Fruit fly (Drosophila melanogaster) whole organism, adult: ENCODE data around the gene CG33723.

Experiments used
- CG11617 ChIP-seq: fragments of 200-800 bp; sonication (Bioruptor generic); optimal IDR thresholded peaks from 2 replicates; lab custom pipeline; 2017; ENCODE audit warnings: mild to moderate bottlenecking, missing biosample characterization, missing genetic modification reagents, missing genetic modification characterization
- CG12768 ChIP-seq: fragments of 200-800 bp; sonication (Bioruptor generic); optimal IDR thresholded peaks from 2 replicates; lab custom pipeline; 2017; ENCODE audit warnings: missing biosample characterization, missing genetic modification characterization, mild to moderate bottlenecking, moderate library complexity, missing genetic modification reagents
- CG1620 ChIP-seq: fragments of 200-800 bp; sonication (Bioruptor generic); optimal IDR thresholded peaks from 2 replicates; lab custom pipeline; 2016; ENCODE audit warnings: missing biosample characterization, missing genetic modification characterization
- CG33017 ChIP-seq: fragments of 200-800 bp; sonication (Bioruptor generic); optimal IDR thresholded peaks from 2 replicates; lab custom pipeline; 2018; ENCODE audit warnings: missing biosample characterization, mild to moderate bottlenecking, missing genetic modification characterization, moderate library complexity
- CG5204 ChIP-seq: fragments of 200-800 bp; sonication (Bioruptor generic); optimal IDR thresholded peaks from 2 replicates; lab custom pipeline; 2016; ENCODE audit warnings: missing biosample characterization, missing genetic modification characterization
- Clk ChIP-seq: fragments of 200-800 bp; sonication (Bioruptor generic); optimal IDR thresholded peaks from 2 replicates; lab custom pipeline; 2017; ENCODE audit warnings: missing biosample characterization, missing genetic modification characterization
- Hr96 ChIP-seq: fragments of 200-800 bp; sonication (Bioruptor generic); optimal IDR thresholded peaks from 2 replicates; lab custom pipeline; 2016; ENCODE audit warnings: missing biosample characterization, missing genetic modification characterization
- cnc ChIP-seq, 2 experiments: fragments of >200 bp; optimal IDR thresholded peaks; 2 replicates each; lab custom pipeline; 2017
- kay ChIP-seq: fragments of 200-800 bp; sonication (Bioruptor generic); peaks from one replicate; lab custom pipeline; 2016; ENCODE audit warnings: missing biosample characterization, missing genetic modification characterization, borderline replicate concordance
- ovo ChIP-seq: fragments of 200-800 bp; sonication (Bioruptor generic); optimal IDR thresholded peaks from 2 replicates; lab custom pipeline; 2016; ENCODE audit warnings: missing biosample characterization, missing genetic modification characterization
- toe ChIP-seq: fragments of 200-800 bp; sonication (Bioruptor generic); optimal IDR thresholded peaks from 2 replicates; lab custom pipeline; 2016; ENCODE audit warnings: missing biosample characterization, missing genetic modification characterization

- TF ChIP-seq toe: no peak
- TF ChIP-seq CG33017 (tag; lab: Kevin White, UChicago): no peak
- no peak for TF ChIP-seq ovo (GFP tag; lab: Kevin White, UChicago)
- no peak for TF ChIP-seq CG12768
- TF ChIP-seq cnc (optimal IDR thresholded peaks at IDR 0.05; lab: Kevin White, UChicago): no peak
- no peak for TF ChIP-seq Clk (GFP tag; lab: Kevin White, UChicago)
- TF ChIP-seq CG11617 (GFP tag; lab: Kevin White, UChicago): no peak
- TF ChIP-seq kay (GFP tag; lab: Kevin White, UChicago): no peak
- no peak for TF ChIP-seq Hr96 (GFP tag; lab: Kevin White, UChicago)
- no peak for TF ChIP-seq CG1620 (GFP tag; lab: Kevin White, UChicago)
- TF ChIP-seq CG5204 (GFP tag; lab: Kevin White, UChicago): no peak
Measured at dm6 chr2L:9446398-9446945, 5.9 kb upstream of the CG33723 start.
